In genomic region chrX:4137452-4138164, ce11 we compare ENCODE assay signal across 5 worm cellular contexts.
TF ChIP-seq lines count a peak whose summit lies in the region.

No protein-coding gene starts in this region.

TF ChIP-seq in whole organism, L1 larva, 84 proteins besides CTCF, POLR2A, EP300 and RAD21 (continues in another document):
- TF ChIP-seq aly-2 (tag; optimal IDR thresholded peaks at IDR 0.05; lab: Kevin White, UChicago): no peak
- TF ChIP-seq fkh-4 (tag; optimal IDR thresholded peaks at IDR 0.05; lab: Kevin White, UChicago; ENCODE audit: borderline replicate concordance): no peak
- TF ChIP-seq pqm-1 (tag; optimal IDR thresholded peaks at IDR 0.05; lab: Kevin White, UChicago): no peak
- peak; percentile 47 for TF ChIP-seq skn-1 (tag; optimal IDR thresholded peaks at IDR 0.05; lab: Kevin White, UChicago)
- TF ChIP-seq isw-1 (GFP tag; IDR thresholded peaks at IDR 0.05; lab: Robert Waterston, UW): no peak
- peak; percentile 47 for TF ChIP-seq nhr-20 (tag; optimal IDR thresholded peaks at IDR 0.05; lab: Kevin White, UChicago)
- no peak for TF ChIP-seq lin-35 (GFP tag; optimal IDR thresholded peaks at IDR 0.05; lab: Kevin White, UChicago)
- TF ChIP-seq alr-1 (tag; optimal IDR thresholded peaks at IDR 0.05; lab: Kevin White, UChicago; ENCODE audit: borderline replicate concordance): no peak
- TF ChIP-seq jun-1 (tag; optimal IDR thresholded peaks at IDR 0.05; lab: Kevin White, UChicago): peak; percentile 9
- TF ChIP-seq F16B12.6 (tag; optimal IDR thresholded peaks at IDR 0.05; lab: Kevin White, UChicago): no peak
- TF ChIP-seq dpl-1 (GFP tag; optimal IDR thresholded peaks at IDR 0.05; lab: Kevin White, UChicago): no peak
- no peak for TF ChIP-seq nhr-90 (tag; optimal IDR thresholded peaks at IDR 0.05; lab: Kevin White, UChicago; ENCODE audit: poor library complexity)
- TF ChIP-seq rnt-1 (tag; optimal IDR thresholded peaks at IDR 0.05; lab: Kevin White, UChicago): peak; percentile 19
- TF ChIP-seq snu-23 (GFP tag; optimal IDR thresholded peaks at IDR 0.05; lab: Kevin White, UChicago): peak; percentile 36
- TF ChIP-seq ama-1 (optimal IDR thresholded peaks at IDR 0.05; lab: Kevin White, UChicago): no peak
- no peak for TF ChIP-seq hlh-4 (tag; optimal IDR thresholded peaks at IDR 0.05; lab: Kevin White, UChicago)
- TF ChIP-seq elt-3 (tag; optimal IDR thresholded peaks at IDR 0.05; lab: Kevin White, UChicago): no peak
- no peak for TF ChIP-seq ces-1 (GFP tag; optimal IDR thresholded peaks at IDR 0.05; lab: Kevin White, UChicago)

TF ChIP-seq in whole organism, L2 larva, 48 proteins besides CTCF, POLR2A, EP300 and RAD21 (continues in another document):
- TF ChIP-seq mab-5 (tag; optimal IDR thresholded peaks at IDR 0.05; lab: Kevin White, UChicago): peak; percentile 24
- no peak for TF ChIP-seq blmp-1 (tag; optimal IDR thresholded peaks at IDR 0.05; lab: Kevin White, UChicago; ENCODE audit: insufficient read depth)
- no peak for TF ChIP-seq zag-1 (tag; optimal IDR thresholded peaks at IDR 0.05; lab: Kevin White, UChicago)
- TF ChIP-seq aly-2 (tag; optimal IDR thresholded peaks at IDR 0.05; lab: Kevin White, UChicago): no peak
- TF ChIP-seq ceh-16 (tag; optimal IDR thresholded peaks at IDR 0.05; lab: Kevin White, UChicago): no peak
- no peak for TF ChIP-seq unc-55 (GFP tag; optimal IDR thresholded peaks at IDR 0.05; lab: Kevin White, UChicago)
- TF ChIP-seq nhr-77 (tag; optimal IDR thresholded peaks at IDR 0.05; lab: Kevin White, UChicago): no peak
- TF ChIP-seq mdl-1 (tag; optimal IDR thresholded peaks at IDR 0.05; lab: Kevin White, UChicago): peak in 1 of 2 experiments; percentile 26
- TF ChIP-seq peb-1 (tag; optimal IDR thresholded peaks at IDR 0.05; lab: Kevin White, UChicago): no peak
- TF ChIP-seq ztf-11 (tag; optimal IDR thresholded peaks at IDR 0.05; lab: Kevin White, UChicago): no peak
- no peak for TF ChIP-seq ztf-1 (GFP tag; conservative IDR thresholded peaks at IDR 0.05; lab: Robert Waterston, UW)
- TF ChIP-seq lsy-2 (tag; optimal IDR thresholded peaks at IDR 0.05; lab: Kevin White, UChicago): peak in 1 of 2 experiments; percentile 42
- no peak for TF ChIP-seq unc-62 (GFP tag; optimal IDR thresholded peaks at IDR 0.05; lab: Kevin White, UChicago)
- peak; percentile 77 for TF ChIP-seq sma-9 (GFP tag; optimal IDR thresholded peaks at IDR 0.05; lab: Kevin White, UChicago)
- TF ChIP-seq sma-9 (tag; optimal IDR thresholded peaks at IDR 0.05; lab: Kevin White, UChicago): peak; percentile 22
- peak; percentile 12 for TF ChIP-seq lin-11 (tag; optimal IDR thresholded peaks at IDR 0.05; lab: Kevin White, UChicago)
- no peak for TF ChIP-seq elt-1 (tag; optimal IDR thresholded peaks at IDR 0.05; lab: Kevin White, UChicago)
- peak; percentile 24 for TF ChIP-seq nhr-237 (tag; optimal IDR thresholded peaks at IDR 0.05; lab: Kevin White, UChicago)
- no peak for TF ChIP-seq ceh-82 (tag; optimal IDR thresholded peaks at IDR 0.05; lab: Kevin White, UChicago)

TF ChIP-seq in whole organism, L3 larva, 47 proteins besides CTCF, POLR2A, EP300 and RAD21 (continues in another document):
- no peak for TF ChIP-seq ceh-82 (tag; optimal IDR thresholded peaks at IDR 0.05; lab: Kevin White, UChicago)
- peak; percentile 29 for TF ChIP-seq mdl-1 (tag; optimal IDR thresholded peaks at IDR 0.05; lab: Kevin White, UChicago)
- no peak for TF ChIP-seq skn-1 (tag; optimal IDR thresholded peaks at IDR 0.05; lab: Kevin White, UChicago)
- TF ChIP-seq nfya-1 (tag; optimal IDR thresholded peaks at IDR 0.05; lab: Kevin White, UChicago; ENCODE audit: insufficient read depth): peak; percentile 51
- TF ChIP-seq nhr-77 (tag; optimal IDR thresholded peaks at IDR 0.05; lab: Kevin White, UChicago): no peak
- peak; percentile 33 for TF ChIP-seq unc-62 (GFP tag; optimal IDR thresholded peaks at IDR 0.05; lab: Kevin White, UChicago)
- peak; percentile 30 for TF ChIP-seq jun-1 (tag; optimal IDR thresholded peaks at IDR 0.05; lab: Kevin White, UChicago)
- TF ChIP-seq elt-3 (tag; optimal IDR thresholded peaks at IDR 0.05; lab: Kevin White, UChicago): peak in 2 of 3 experiments; percentile 32 to 68
- peak; percentile 66 for TF ChIP-seq lin-39 (tag; optimal IDR thresholded peaks at IDR 0.05; lab: Kevin White, UChicago)
- no peak for TF ChIP-seq ztf-4 (tag; optimal IDR thresholded peaks at IDR 0.05; lab: Kevin White, UChicago)
- no peak for TF ChIP-seq ceh-9 (tag; optimal IDR thresholded peaks at IDR 0.05; lab: Kevin White, UChicago)
- TF ChIP-seq ama-1 (optimal IDR thresholded peaks at IDR 0.05; lab: Kevin White, UChicago): peak; percentile 30
- TF ChIP-seq egl-27 (tag; optimal IDR thresholded peaks at IDR 0.05; lab: Kevin White, UChicago): no peak
- no peak for TF ChIP-seq snpc-4 (tag; optimal IDR thresholded peaks at IDR 0.05; lab: Kevin White, UChicago)
- TF ChIP-seq R02D3.7 (tag; optimal IDR thresholded peaks at IDR 0.05; lab: Kevin White, UChicago): peak; percentile 9
- peak; percentile 23 for TF ChIP-seq elt-2 (tag; optimal IDR thresholded peaks at IDR 0.05; lab: Kevin White, UChicago)
- no peak for TF ChIP-seq aly-2 (tag; optimal IDR thresholded peaks at IDR 0.05; lab: Kevin White, UChicago)
- TF ChIP-seq ceh-28 (tag; optimal IDR thresholded peaks at IDR 0.05; lab: Kevin White, UChicago): peak; percentile 57
- TF ChIP-seq egl-5 (tag; optimal IDR thresholded peaks at IDR 0.05; lab: Kevin White, UChicago): peak; percentile 4
- no peak for TF ChIP-seq tbx-2 (tag; optimal IDR thresholded peaks at IDR 0.05; lab: Kevin White, UChicago)

TF ChIP-seq in whole organism, L4 larva, 104 proteins besides CTCF, POLR2A, EP300 and RAD21 (continues in another document):
- TF ChIP-seq fkh-10 (GFP tag; optimal IDR thresholded peaks at IDR 0.05; lab: Kevin White, UChicago): no peak
- TF ChIP-seq mdt-29 (GFP tag; IDR thresholded peaks at IDR 0.05; lab: Robert Waterston, UW): no peak
- TF ChIP-seq D1046.2 (GFP tag; IDR thresholded peaks at IDR 0.05; lab: Robert Waterston, UW): no peak
- TF ChIP-seq F26F4.8 (GFP tag; conservative IDR thresholded peaks at IDR 0.05; lab: Robert Waterston, UW): no peak
- TF ChIP-seq F49E8.2 (tag; optimal IDR thresholded peaks at IDR 0.05; lab: Kevin White, UChicago; ENCODE audit: borderline replicate concordance): no peak
- no peak for TF ChIP-seq Y105C5A.15 (GFP tag; IDR thresholded peaks at IDR 0.05; lab: Robert Waterston, UW)
- TF ChIP-seq zfp-3 (GFP tag; conservative IDR thresholded peaks at IDR 0.05; lab: Robert Waterston, UW): no peak
- TF ChIP-seq nhr-11 (tag; optimal IDR thresholded peaks at IDR 0.05; lab: Kevin White, UChicago): no peak
- no peak for TF ChIP-seq nhr-6 (tag; optimal IDR thresholded peaks at IDR 0.05; lab: Kevin White, UChicago)
- no peak for TF ChIP-seq ceh-62 (tag; optimal IDR thresholded peaks at IDR 0.05; lab: Kevin White, UChicago)
- TF ChIP-seq lir-3 (tag; optimal IDR thresholded peaks at IDR 0.05; lab: Kevin White, UChicago): no peak
- no peak for TF ChIP-seq spr-1 (tag; optimal IDR thresholded peaks at IDR 0.05; lab: Kevin White, UChicago)
- TF ChIP-seq cey-2 (tag; optimal IDR thresholded peaks at IDR 0.05; lab: Kevin White, UChicago; ENCODE audit: borderline replicate concordance, insufficient read depth): no peak
- peak; percentile 9 for TF ChIP-seq hlh-30 (tag; optimal IDR thresholded peaks at IDR 0.05; lab: Kevin White, UChicago; ENCODE audit: insufficient read depth)
- TF ChIP-seq mxl-3 (GFP tag; optimal IDR thresholded peaks at IDR 0.05; lab: Kevin White, UChicago): peak; percentile 12
- peak; percentile 47; the same call in 1 of the 2 replicates for TF ChIP-seq nhr-42 (GFP tag; IDR thresholded peaks at IDR 0.05; lab: Robert Waterston, UW)
- TF ChIP-seq daf-19 (GFP tag; conservative IDR thresholded peaks at IDR 0.05; lab: Robert Waterston, UW): no peak
- no peak for TF ChIP-seq dpl-1 (GFP tag; optimal IDR thresholded peaks at IDR 0.05; lab: Kevin White, UChicago)
- TF ChIP-seq fos-1 (tag; optimal IDR thresholded peaks at IDR 0.05; lab: Kevin White, UChicago): no peak
- peak; percentile 45 for TF ChIP-seq dmd-6 (GFP tag; IDR thresholded peaks at IDR 0.05; lab: Robert Waterston, UW)
- TF ChIP-seq aha-1 (tag; lab: Kevin White, UChicago): peak; percentile 29
- no peak for TF ChIP-seq nhr-41 (GFP tag; IDR thresholded peaks at IDR 0.05; lab: Robert Waterston, UW)

TF ChIP-seq in whole organism, young adult, 124 proteins besides CTCF, POLR2A, EP300 and RAD21 (continues in another document):
- TF ChIP-seq K11D2.4 (GFP tag; IDR thresholded peaks at IDR 0.05; lab: Robert Waterston, UW) (no peak), K12H6.12 (tag; optimal IDR thresholded peaks at IDR 0.05; lab: Kevin White, UChicago) (peak; percentile 69), tbp1 (GFP tag; optimal IDR thresholded peaks at IDR 0.05; lab: Kevin White, UChicago) (peak; percentile 7), cebp-1 (GFP tag; IDR thresholded peaks at IDR 0.05; lab: Robert Waterston, UW) (peak; percentile 88), cebp-1 (tag; optimal IDR thresholded peaks at IDR 0.05; lab: Kevin White, UChicago) (peak; percentile 96), B0019.2 (GFP tag; conservative IDR thresholded peaks at IDR 0.05; lab: Robert Waterston, UW) (no peak), ztf-28 (GFP tag; IDR thresholded peaks at IDR 0.05; lab: Robert Waterston, UW) (no peak), F49E8.2 (tag; optimal IDR thresholded peaks at IDR 0.05; lab: Kevin White, UChicago; ENCODE audit: insufficient read depth) (no peak), nfyb-1 (GFP tag; IDR thresholded peaks at IDR 0.05; lab: Robert Waterston, UW) (peak; percentile 22; the same call in 1 of the 2 replicates), attf-5 (GFP tag; optimal IDR thresholded peaks at IDR 0.05; lab: Kevin White, UChicago) (no peak), ceh-27 (GFP tag; optimal IDR thresholded peaks at IDR 0.05; lab: Kevin White, UChicago) (peak; percentile 3), nhr-80 (tag; optimal IDR thresholded peaks at IDR 0.05; lab: Kevin White, UChicago) (peak; percentile 18), dox-1 (GFP tag; IDR thresholded peaks at IDR 0.05; lab: Robert Waterston, UW) (peak; percentile 32; the same call in 1 of the 2 replicates), lin-54 (GFP tag; optimal IDR thresholded peaks at IDR 0.05; lab: Kevin White, UChicago) (peak; percentile 13), ztf-25 (GFP tag; IDR thresholded peaks at IDR 0.05; lab: Robert Waterston, UW) (no peak), C06A6.2 (GFP tag; conservative IDR thresholded peaks at IDR 0.05; lab: Robert Waterston, UW) (peak; percentile 16; the same call in 1 of the 2 replicates), atf-7 (tag; optimal IDR thresholded peaks at IDR 0.05; lab: Kevin White, UChicago) (no peak), him-1 (tag; optimal IDR thresholded peaks at IDR 0.05; lab: Kevin White, UChicago) (no peak), egl-44 (GFP tag; IDR thresholded peaks at IDR 0.05; lab: Robert Waterston, UW) (no peak), nhr-27 (tag; optimal IDR thresholded peaks at IDR 0.05; lab: Kevin White, UChicago) (no peak), xnd-1 (tag; optimal IDR thresholded peaks at IDR 0.05; lab: Kevin White, UChicago) (no peak), nfya-2 (GFP tag; IDR thresholded peaks at IDR 0.05; lab: Robert Waterston, UW) (no peak), aptf-2 (GFP tag; conservative IDR thresholded peaks at IDR 0.05; lab: Robert Waterston, UW) (no peak), mcd-1 (GFP tag; IDR thresholded peaks at IDR 0.05; lab: Robert Waterston, UW) (no peak)
